Fruit fly (Drosophila melanogaster): Measurements from ENCODE around the gene TotC.
A peak's percentile ranks its signal among the peaks of the same experiment; 100 is the strongest.

The TotC gene

dm6 chr3R:20834770-20835183 is 38.0 kb upstream of the TotC start (continued):
- TF ChIP-seq onecut (GFP tag; IDR thresholded peaks at IDR 0.05) (no peak), bsh (GFP tag; optimal IDR thresholded peaks at IDR 0.05) (peak in 1 of 2 experiments; percentile 44), CG18476 (GFP tag; optimal IDR thresholded peaks at IDR 0.05) (peak; percentile 4), fd64A (GFP tag; optimal IDR thresholded peaks at IDR 0.05) (peak; percentile 29), Vsx1 (GFP tag; optimal IDR thresholded peaks at IDR 0.05) (peak; percentile 50), mirr (GFP tag; optimal IDR thresholded peaks at IDR 0.05) (peak; percentile 81), NK7.1 (GFP tag; optimal IDR thresholded peaks at IDR 0.05) (peak; percentile 29), ATbp (GFP tag; optimal IDR thresholded peaks at IDR 0.05) (peak; percentile 79), Blimp-1 (GFP tag; optimal IDR thresholded peaks at IDR 0.05) (peak; percentile 55), odd (GFP tag; optimal IDR thresholded peaks at IDR 0.05) (peak; percentile 64), nerfin-1 (tag; optimal IDR thresholded peaks at IDR 0.05) (peak; percentile 39), CG11504 (tag; optimal IDR thresholded peaks at IDR 0.05) (peak; percentile 40), CG11456 (GFP tag; IDR thresholded peaks at IDR 0.05) (0 out of 3 replicates have a peak, but pooled peaks have one; percentile 67), CG12071 (GFP tag; optimal IDR thresholded peaks at IDR 0.05) (peak; percentile 85), CG14014 (GFP tag; IDR thresholded peaks at IDR 0.05) (peak; percentile 49; the same call in 1 of the 2 replicates), CG12744 (GFP tag; optimal IDR thresholded peaks at IDR 0.05) (peak; percentile 1), ewg (GFP tag; optimal IDR thresholded peaks at IDR 0.05) (peak; percentile 24), cwo (GFP tag; optimal IDR thresholded peaks at IDR 0.05) (peak; percentile 4), CG17568 (GFP tag; optimal IDR thresholded peaks at IDR 0.05) (peak; percentile 85), CG2129 (GFP tag; IDR thresholded peaks at IDR 0.05; ENCODE audit: partially characterized antibody) (no peak), Dek (tag; optimal IDR thresholded peaks at IDR 0.05) (peak; percentile 45), CG9797 (GFP tag; optimal IDR thresholded peaks at IDR 0.05) (no peak), CG17829 (tag; optimal IDR thresholded peaks at IDR 0.05) (no peak), CG18599 (GFP tag; optimal IDR thresholded peaks at IDR 0.05) (peak; percentile 40), ara (GFP tag; IDR thresholded peaks at IDR 0.05) (peak; percentile 17; the same call in 1 of the 2 replicates), sc (optimal IDR thresholded peaks at IDR 0.05) (no peak), sc (GFP tag; optimal IDR thresholded peaks at IDR 0.05) (peak; percentile 35), grn (GFP tag; optimal IDR thresholded peaks at IDR 0.05) (no peak), CG1792 (GFP tag; optimal IDR thresholded peaks at IDR 0.05) (peak; percentile 59), CG2202 (tag; optimal IDR thresholded peaks at IDR 0.05) (peak; percentile 14), Sox100B (GFP tag; optimal IDR thresholded peaks at IDR 0.05) (peak; percentile 46), CG32772 (GFP tag; IDR thresholded peaks at IDR 0.05) (no peak), gem (tag; optimal IDR thresholded peaks at IDR 0.05) (peak; percentile 46), CG6683 (GFP tag; optimal IDR thresholded peaks at IDR 0.05) (peak; percentile 4), CG14441 (GFP tag; IDR thresholded peaks at IDR 0.05) (no peak), nau (GFP tag; optimal IDR thresholded peaks at IDR 0.05) (peak; percentile 78), CG6175 (GFP tag; IDR thresholded peaks at IDR 0.05) (0 out of 3 replicates have a peak, but pooled peaks have one; percentile 32), Doc3 (GFP tag; IDR thresholded peaks at IDR 0.05; ENCODE audit: partially characterized antibody) (no peak), CG4282 (GFP tag; optimal IDR thresholded peaks at IDR 0.05) (no peak), CG4404 (GFP tag; IDR thresholded peaks at IDR 0.05) (no peak), MESR4 (GFP tag; optimal IDR thresholded peaks at IDR 0.05) (no peak), caup (GFP tag; optimal IDR thresholded peaks at IDR 0.05; ENCODE audit: severe bottlenecking) (peak; percentile 69), gce (GFP tag; IDR thresholded peaks at IDR 0.05) (peak; percentile 64; the same call in 1 of the 3 replicates), sima (GFP tag; optimal IDR thresholded peaks at IDR 0.05) (no peak), CG12219 (GFP tag; optimal IDR thresholded peaks at IDR 0.05) (peak; percentile 62), HmgZ (tag; optimal IDR thresholded peaks at IDR 0.05) (peak; percentile 55), CG8089 (GFP tag; optimal IDR thresholded peaks at IDR 0.05) (peak; percentile 46), org-1 (GFP tag; optimal IDR thresholded peaks at IDR 0.05) (peak; percentile 49), wek (GFP tag; optimal IDR thresholded peaks at IDR 0.05) (peak; percentile 67)

Data from whole organism, embryonic.